Worm (Caenorhabditis elegans) whole organism, L3 larva: ENCODE data around the gene T21C9.6.

ENCODE experiments used
- aly-2 ChIP-seq: fragments of 150-350 bp; optimal IDR thresholded peaks from 2 replicates; lab custom pipeline; 2014; ENCODE audit warnings: missing biosample characterization, missing genetic modification characterization
- egl-5 ChIP-seq: fragments of 150-350 bp; optimal IDR thresholded peaks from 2 replicates; lab custom pipeline; 2017; ENCODE audit warnings: missing biosample characterization, missing genetic modification reagents, missing genetic modification characterization, inconsistent platforms
- jun-1 ChIP-seq: fragments of 150-350 bp; optimal IDR thresholded peaks from 2 replicates; lab custom pipeline; 2014; ENCODE audit warnings: missing biosample characterization, missing genetic modification reagents, missing genetic modification characterization
- nfya-1 ChIP-seq: sonication (generic microtip); optimal IDR thresholded peaks from 2 replicates; lab custom pipeline; 2017; ENCODE audit warnings: missing genetic modification characterization, mild to moderate bottlenecking, missing compliant biosample characterization, antibody characterized with exemption, moderate library complexity; ENCODE audit not compliant: insufficient read depth
- nhr-77 ChIP-seq: fragments of 150-350 bp; optimal IDR thresholded peaks from 2 replicates; lab custom pipeline; 2014; ENCODE audit warnings: missing biosample characterization, missing genetic modification characterization
- skn-1 ChIP-seq: fragments of 150-350 bp; optimal IDR thresholded peaks from 2 replicates; lab custom pipeline; 2014; ENCODE audit warnings: missing biosample characterization, missing genetic modification characterization
- unc-39 ChIP-seq: sonication (generic microtip); optimal IDR thresholded peaks from 4 replicates; lab custom pipeline; 2017; ENCODE audit warnings: missing biosample characterization, missing genetic modification characterization

ce11 chrV:10589774-10590528 lies 8.3 kb downstream of the T21C9.6 start, which contains the start of gene ttr-23:
- TF ChIP-seq egl-5 (tag; lab: Kevin White, UChicago) (no peak), nfya-1 (tag; lab: Kevin White, UChicago) (no peak), aly-2 (tag; lab: Kevin White, UChicago) (no peak), skn-1 (no peak), jun-1 (tag; lab: Kevin White, UChicago) (no peak), nhr-77 (tag; lab: Kevin White, UChicago) (no peak), unc-39 (tag; lab: Kevin White, UChicago) (no peak)
